Worm (Caenorhabditis elegans) whole organism, L4/young adult: ENCODE data around the gene ZK1248.4.

Source experiments
- W03F9.2 ChIP-seq: fragments of 150-350 bp; optimal IDR thresholded peaks from 2 replicates; lab custom pipeline; 2014; ENCODE audit warnings: missing biosample characterization, missing genetic modification characterization
- him-1 ChIP-seq: sonication (generic microtip); optimal IDR thresholded peaks from 2 replicates; lab custom pipeline; 2016; ENCODE audit warnings: missing genotype, missing genetic modification reagents, missing genetic modification characterization, missing compliant biosample characterization

DNA sequence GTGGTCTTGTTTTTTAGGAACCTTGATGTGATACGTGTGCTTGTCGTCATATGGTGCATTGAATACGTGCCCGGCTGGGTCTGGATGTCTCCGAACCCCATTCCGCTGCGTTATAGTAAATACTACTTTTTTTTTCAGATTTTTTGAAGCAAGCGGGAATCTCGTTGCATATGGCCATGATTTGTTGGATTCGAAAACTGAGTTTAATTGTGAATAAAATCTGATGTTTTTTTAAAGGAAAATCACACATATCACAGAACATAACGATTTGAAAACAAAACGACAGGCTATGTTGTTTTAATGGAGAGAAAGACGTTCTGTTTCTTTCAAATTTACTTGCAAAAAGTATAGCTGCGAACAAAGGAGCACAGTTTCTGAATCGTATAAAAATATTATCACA, 27.0 kb downstream of the ZK1248.4 start, which contains the start of the genes ZK1248.17 and H41C03.3:
- TF ChIP-seq W03F9.2 (tag; lab: Kevin White, UChicago) (no peak), him-1 (tag; lab: Kevin White, UChicago) (no peak)
